Worm (Caenorhabditis elegans): Measurements from ENCODE around the gene pam-1.
"Not testable (repeated sequence)": the region's sequence is repeated elsewhere in the genome, so short reads cannot be mapped to it uniquely, and the experiment has no call there.

The pam-1 gene

ce11 chrIV:7573944-7574343 is 23.3 kb upstream of the pam-1 start (continued):
- TF ChIP-seq nhr-11 (tag; optimal IDR thresholded peaks at IDR 0.05) = no peak
- TF ChIP-seq duxl-1 (tag; optimal IDR thresholded peaks at IDR 0.05; ENCODE audit: poor library complexity) = peak; percentile 94
- TF ChIP-seq lsy-2 (tag; optimal IDR thresholded peaks at IDR 0.05) = peak in 1 of 2 experiments; percentile 75

- TF ChIP-seq dve-1 (tag; optimal IDR thresholded peaks at IDR 0.05; ENCODE audit: insufficient read depth) (no peak), cey-2 (tag; optimal IDR thresholded peaks at IDR 0.05; ENCODE audit: borderline replicate concordance, insufficient read depth) (no peak), mep-1 (tag; optimal IDR thresholded peaks at IDR 0.05) (no peak)
These were observed 18.0 kb upstream of the pam-1 start, which contains the start of gene clec-180 for ce11 chrIV:7568593-7568992. clec-180 (plus strand) TSS chrIV:7568893.

- TF ChIP-seq unc-62 (GFP tag; optimal IDR thresholded peaks at IDR 0.05 in 1 of 2) = peak in 1 of 2 experiments; percentile 97
- no peak for TF ChIP-seq unc-62 (tag; optimal IDR thresholded peaks at IDR 0.05)
- TF ChIP-seq lin-1 (GFP tag; IDR thresholded peaks at IDR 0.05) = no peak
These were observed 17.0 kb upstream of the pam-1 start, which contains the start of gene F32E10.8 for ce11 chrIV:7567557-7568010. F32E10.8 (plus strand) TSS chrIV:7567607.

ce11 chrIV:7563850-7564249 is 13.2 kb upstream of the pam-1 start, which contains the start of gene F32E10.9:
F32E10.9 (minus strand) TSS chrIV:7563950.
- TF ChIP-seq saeg-2 (GFP tag; IDR thresholded peaks at IDR 0.05); dve-1 (tag; optimal IDR thresholded peaks at IDR 0.05; ENCODE audit: insufficient read depth); nhr-6 (tag; optimal IDR thresholded peaks at IDR 0.05): not testable (repeated sequence)

- TF ChIP-seq F44E2.7 (GFP tag; IDR thresholded peaks at IDR 0.05) (no peak), madf-9 (GFP tag; conservative IDR thresholded peaks at IDR 0.05) (no peak), saeg-2 (GFP tag; IDR thresholded peaks at IDR 0.05) (no peak), php-3 (GFP tag; IDR thresholded peaks at IDR 0.05) (no peak), unc-39 (tag; optimal IDR thresholded peaks at IDR 0.05) (no peak), Y75B8A.6 (GFP tag; IDR thresholded peaks at IDR 0.05) (no peak), zip-2 (tag; optimal IDR thresholded peaks at IDR 0.05) (no peak), ZK546.5 (tag; optimal IDR thresholded peaks at IDR 0.05) (no peak), daf-12 (tag; optimal IDR thresholded peaks at IDR 0.05) (no peak), gei-8 (GFP tag; optimal IDR thresholded peaks at IDR 0.05) (no peak), aly-2 (tag; optimal IDR thresholded peaks at IDR 0.05) (no peak), daf-19 (GFP tag; conservative IDR thresholded peaks at IDR 0.05) (no peak), rbr-2 (tag; optimal IDR thresholded peaks at IDR 0.05) (no peak), egl-43 (GFP tag; IDR thresholded peaks at IDR 0.05) (no peak), lin-1 (GFP tag; IDR thresholded peaks at IDR 0.05) (no peak), lir-3 (tag; optimal IDR thresholded peaks at IDR 0.05) (no peak), Y105C5A.15 (GFP tag; IDR thresholded peaks at IDR 0.05) (no peak), madf-5 (GFP tag; IDR thresholded peaks at IDR 0.05) (no peak), tag-97 (GFP tag; IDR thresholded peaks at IDR 0.05) (no peak), nhr-28 (tag; optimal IDR thresholded peaks at IDR 0.05) (peak; percentile 67), jun-1 (tag; optimal IDR thresholded peaks at IDR 0.05) (no peak), zag-1 (tag; optimal IDR thresholded peaks at IDR 0.05) (no peak), nhr-111 (GFP tag; optimal IDR thresholded peaks at IDR 0.05) (no peak), nhr-76 (tag; optimal IDR thresholded peaks at IDR 0.05) (no peak), unc-62 (GFP tag; optimal IDR thresholded peaks at IDR 0.05 in 1 of 2) (no peak), unc-62 (tag; optimal IDR thresholded peaks at IDR 0.05) (no peak), nhr-42 (GFP tag; IDR thresholded peaks at IDR 0.05) (no peak), ztf-7 (tag; optimal IDR thresholded peaks at IDR 0.05) (no peak), ztf-11 (tag; optimal IDR thresholded peaks at IDR 0.05) (no peak), attf-4 (tag; optimal IDR thresholded peaks at IDR 0.05) (no peak), nhr-237 (tag; optimal IDR thresholded peaks at IDR 0.05) (no peak), ceh-28 (tag; optimal IDR thresholded peaks at IDR 0.05) (no peak), dmd-9 (GFP tag; IDR thresholded peaks at IDR 0.05) (no peak), lim-7 (GFP tag; IDR thresholded peaks at IDR 0.05) (no peak), lin-13 (GFP tag; optimal IDR thresholded peaks at IDR 0.05) (peak; percentile 44), F49E8.2 (tag; optimal IDR thresholded peaks at IDR 0.05; ENCODE audit: borderline replicate concordance) (no peak), aha-1 (tag) (no peak)
These were observed 11.1 kb upstream of the pam-1 start, which contains the start of gene ima-3 for ce11 chrIV:7561614-7562142. ima-3 (minus strand) TSS chrIV:7561664.
